Fruit fly (Drosophila melanogaster): ENCODE data around the gene CG4362.

The CG4362 gene

DNA sequence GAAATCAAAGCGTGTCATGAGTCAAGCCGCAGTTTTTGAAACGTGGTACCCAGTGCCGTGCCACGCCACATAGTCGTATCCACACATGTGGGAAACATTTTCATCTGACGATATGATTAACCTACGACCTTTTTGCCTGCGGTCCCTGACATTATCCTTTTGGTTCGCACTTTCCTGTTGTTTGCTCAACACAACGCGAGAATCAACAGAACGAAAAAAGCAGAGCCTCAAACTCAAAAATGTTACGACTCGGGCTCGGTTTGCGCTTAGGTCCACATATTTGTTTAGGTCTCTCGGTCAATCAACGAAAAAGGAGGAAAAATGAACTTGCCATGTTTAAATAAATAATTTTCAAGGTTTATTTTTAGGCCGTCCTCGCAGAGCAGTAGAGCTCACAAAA lies 31.3 kb downstream of the CG4362 start:
- TF ChIP-seq D1 (tag; optimal IDR thresholded peaks at IDR 0.05) (no peak), CG15710 (tag; optimal IDR thresholded peaks at IDR 0.05) (no peak), fd96Ca (GFP tag; IDR thresholded peaks at IDR 0.05) (no peak), rn (GFP tag; IDR thresholded peaks at IDR 0.05) (no peak), CG9948 (tag; optimal IDR thresholded peaks at IDR 0.05) (no peak), Pif1A (GFP tag; optimal IDR thresholded peaks at IDR 0.05) (no peak), CG14655 (GFP tag; optimal IDR thresholded peaks at IDR 0.05) (no peak), CG8159 (tag; optimal IDR thresholded peaks at IDR 0.05) (no peak)

dm6 chr3R:20274521-20275294 lies 32.6 kb downstream of the CG4362 start:
- TF ChIP-seq CG15710 (tag; optimal IDR thresholded peaks at IDR 0.05), result no peak
- peak; percentile 26 for TF ChIP-seq CG13204 (GFP tag; optimal IDR thresholded peaks at IDR 0.05)

- TF ChIP-seq CG17806 (tag; optimal IDR thresholded peaks at IDR 0.05), result no peak
- no peak for TF ChIP-seq CG8301 (tag; optimal IDR thresholded peaks at IDR 0.05)
- TF ChIP-seq Pif1A (GFP tag; optimal IDR thresholded peaks at IDR 0.05), result no peak
- TF ChIP-seq rn (GFP tag; IDR thresholded peaks at IDR 0.05), result no peak
- no peak for TF ChIP-seq CG4496 (GFP tag; IDR thresholded peaks at IDR 0.05)
- no peak for TF ChIP-seq gl (tag; optimal IDR thresholded peaks at IDR 0.05)
- TF ChIP-seq CG32121 (GFP tag; IDR thresholded peaks at IDR 0.05), result no peak
- TF ChIP-seq CG13204 (GFP tag; optimal IDR thresholded peaks at IDR 0.05), result no peak
These were observed 33.8 kb downstream of the CG4362 start for dm6 chr3R:20273568-20273967.

dm6 chr3R:20265969-20266368 lies 41.4 kb downstream of the CG4362 start:
- TF ChIP-seq gl (tag; optimal IDR thresholded peaks at IDR 0.05) (no peak), fd96Ca (GFP tag; IDR thresholded peaks at IDR 0.05) (0 out of 3 replicates have a peak, but pooled peaks have one; percentile 17)

DNA sequence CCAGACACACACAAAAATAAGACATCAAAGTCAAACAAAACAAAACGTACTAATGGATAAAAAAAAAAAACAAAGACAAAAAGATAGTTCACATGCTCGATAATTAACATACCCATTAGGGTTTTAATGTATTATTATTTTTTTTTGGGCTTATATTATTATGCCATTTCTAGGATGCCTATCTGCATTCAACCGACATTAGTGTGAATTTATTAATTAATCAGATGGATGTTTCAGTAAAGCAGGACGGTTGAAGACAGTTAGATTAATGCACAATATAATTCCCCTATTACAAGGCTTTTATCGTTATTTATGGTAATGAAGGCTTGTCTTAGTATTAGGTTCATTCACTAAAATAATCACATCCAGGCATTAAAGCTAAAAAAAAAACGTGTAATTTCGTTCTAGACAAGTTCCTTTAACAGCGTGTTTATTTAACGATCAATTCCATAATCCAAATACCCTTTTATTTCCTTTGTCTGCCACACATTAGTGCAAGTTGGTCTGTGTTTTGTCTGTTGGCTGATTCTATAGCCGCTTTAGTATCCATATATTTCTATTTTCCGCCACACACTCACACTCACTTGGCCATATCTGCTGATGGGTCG lies 42.0 kb downstream of the CG4362 start:
- TF ChIP-seq CG8301 (tag; optimal IDR thresholded peaks at IDR 0.05) (peak; percentile 14), Pif1A (GFP tag; optimal IDR thresholded peaks at IDR 0.05) (no peak), CG14655 (GFP tag; optimal IDR thresholded peaks at IDR 0.05) (peak; percentile 37)

DNA sequence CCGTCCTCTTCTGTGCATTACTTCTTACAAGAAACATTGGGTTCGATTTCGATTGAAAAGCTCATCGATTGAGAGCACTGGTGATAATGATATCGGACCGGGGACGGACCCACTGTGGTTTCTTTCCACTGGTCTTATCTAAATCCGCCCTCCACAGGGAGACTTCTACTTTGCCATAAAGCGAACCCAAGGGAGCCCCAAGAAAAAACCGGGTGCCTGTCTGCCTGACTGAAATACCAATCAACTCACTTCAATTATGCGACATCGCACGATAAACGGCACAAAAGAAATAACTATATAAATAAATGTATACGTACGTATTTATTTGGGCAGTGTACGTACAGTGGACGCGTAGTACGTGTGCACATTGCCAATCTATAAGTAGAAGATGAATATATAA lies 42.6 kb downstream of the CG4362 start:
- TF ChIP-seq CG8159 (tag; optimal IDR thresholded peaks at IDR 0.05), result peak; percentile 29
- no peak for TF ChIP-seq rn (GFP tag; IDR thresholded peaks at IDR 0.05)
- TF ChIP-seq EcR (GFP tag; optimal IDR thresholded peaks at IDR 0.05), result no peak
- TF ChIP-seq CG4496 (GFP tag; IDR thresholded peaks at IDR 0.05), result 0 out of 3 replicates have a peak, but pooled peaks have one; percentile 8
- no peak for TF ChIP-seq CG14655 (GFP tag; optimal IDR thresholded peaks at IDR 0.05)
- 0 out of 2 replicates have a peak, but pooled peaks have one; percentile 15 for TF ChIP-seq Ets98B (GFP tag; IDR thresholded peaks at IDR 0.05)
- peak; percentile 44; the same call in 1 of the 3 replicates for TF ChIP-seq fd96Ca (GFP tag; IDR thresholded peaks at IDR 0.05)
- peak; percentile 7 for TF ChIP-seq Snoo (tag; optimal IDR thresholded peaks at IDR 0.05)
- TF ChIP-seq gl (tag; optimal IDR thresholded peaks at IDR 0.05), result no peak
- TF ChIP-seq CG9948 (tag; optimal IDR thresholded peaks at IDR 0.05), result peak; percentile 15
- no peak for TF ChIP-seq CG17806 (tag; optimal IDR thresholded peaks at IDR 0.05)
- TF ChIP-seq D1 (tag; optimal IDR thresholded peaks at IDR 0.05), result no peak

DNA sequence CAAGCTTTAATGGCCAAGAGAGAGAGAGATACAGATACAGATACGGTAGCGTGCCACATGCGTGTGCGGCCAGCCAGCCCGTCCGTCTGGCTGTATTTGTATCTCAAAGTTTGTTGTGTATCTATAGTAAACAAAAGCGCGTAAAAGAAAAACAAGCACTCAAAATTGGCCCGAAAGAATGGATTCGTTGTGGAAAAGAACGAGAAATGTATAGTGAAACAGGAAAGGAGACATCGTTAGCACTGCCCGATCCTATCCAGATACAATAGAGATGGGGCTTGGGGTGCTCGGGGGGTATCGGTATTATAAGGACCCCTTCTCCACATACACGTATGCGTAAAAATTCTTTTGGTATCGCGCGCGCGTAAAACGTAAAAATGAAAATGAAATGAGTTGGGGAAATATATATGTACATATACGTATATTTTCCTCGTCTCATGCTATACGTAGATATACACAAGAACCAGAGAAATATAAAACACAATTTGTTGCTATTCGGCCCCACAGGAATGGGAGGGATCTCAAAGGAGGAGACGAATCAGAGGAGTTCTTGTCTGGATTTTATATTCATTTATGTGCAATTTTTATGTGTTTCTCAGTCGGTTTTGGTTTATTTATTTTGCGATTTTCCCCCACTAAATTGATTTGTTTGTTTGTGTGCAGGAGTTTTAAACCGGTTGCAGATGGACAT lies 43.4 kb downstream of the CG4362 start:
- no peak for TF ChIP-seq Pif1A (GFP tag; optimal IDR thresholded peaks at IDR 0.05)
- peak; percentile 17 for TF ChIP-seq gl (tag; optimal IDR thresholded peaks at IDR 0.05)
- no peak for TF ChIP-seq CG8301 (tag; optimal IDR thresholded peaks at IDR 0.05)
- TF ChIP-seq fd96Ca (GFP tag; IDR thresholded peaks at IDR 0.05), result no peak
- TF ChIP-seq CG8159 (tag; optimal IDR thresholded peaks at IDR 0.05), result peak; percentile 25
- TF ChIP-seq CG12605 (GFP tag; IDR thresholded peaks at IDR 0.05), result no peak
- peak; percentile 47 for TF ChIP-seq EcR (GFP tag; optimal IDR thresholded peaks at IDR 0.05)

Data from whole organism, pupa.